Worm (Caenorhabditis elegans): ENCODE measurements around the gene F23H12.5.

The F23H12.5 gene

DNA sequence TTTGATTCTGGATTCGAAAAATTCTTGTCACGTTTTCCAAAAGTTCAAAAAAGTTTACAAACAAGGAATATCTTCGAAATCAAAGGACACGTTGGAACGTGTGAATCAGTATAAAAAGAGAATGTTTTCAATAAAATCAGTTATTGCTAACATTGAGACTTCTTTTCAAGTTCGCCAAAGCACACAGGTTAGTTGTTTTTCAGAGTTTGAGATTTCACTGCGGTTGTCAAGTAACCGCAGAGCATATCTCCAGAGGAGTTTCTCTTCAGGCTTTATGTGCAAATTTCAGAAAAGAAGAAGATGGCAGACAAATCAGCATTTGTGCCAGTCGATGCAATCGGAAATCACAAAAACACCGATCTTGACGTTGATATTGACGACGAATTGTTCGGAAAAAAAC, 27.7 kb downstream of the F23H12.5 start, which contains the start of gene K01D12.15:
TSS of gene K01D12.15 (plus strand) at position 301 of the 400 bp plus-strand sequence.
- TF ChIP-seq unc-130 (tag; optimal IDR thresholded peaks at IDR 0.05) (no peak), rnt-1 (tag; optimal IDR thresholded peaks at IDR 0.05) (no peak), grh-1 (GFP tag; IDR thresholded peaks at IDR 0.05) (no peak), ceh-8 (GFP tag; optimal IDR thresholded peaks at IDR 0.05) (no peak), lin-35 (GFP tag; optimal IDR thresholded peaks at IDR 0.05) (no peak), skn-1 (tag; optimal IDR thresholded peaks at IDR 0.05) (no peak), hlh-4 (tag; optimal IDR thresholded peaks at IDR 0.05) (no peak), sup-37 (GFP tag; optimal IDR thresholded peaks at IDR 0.05) (no peak), mab-9 (GFP tag; IDR thresholded peaks at IDR 0.05) (no peak), lin-14 (GFP tag; optimal IDR thresholded peaks at IDR 0.05) (no peak), nhr-85 (tag) (no peak), nhr-28 (tag; optimal IDR thresholded peaks at IDR 0.05) (no peak), C16A3.4 (tag; optimal IDR thresholded peaks at IDR 0.05) (no peak), C04F5.9 (tag; optimal IDR thresholded peaks at IDR 0.05) (no peak), jun-1 (tag; optimal IDR thresholded peaks at IDR 0.05) (no peak), lin-13 (GFP tag; optimal IDR thresholded peaks at IDR 0.05) (no peak), pag-3 (tag; optimal IDR thresholded peaks at IDR 0.05; ENCODE audit: borderline replicate concordance, insufficient read depth) (no peak), dpl-1 (GFP tag; optimal IDR thresholded peaks at IDR 0.05) (no peak)

ce11 chrV:12395699-12396098, 37.3 kb downstream of the F23H12.5 start, which contains the start of gene twk-14:
Gene twk-14, minus strand, starts transcription at chrV:12395706.
- TF ChIP-seq nhr-11 (tag; optimal IDR thresholded peaks at IDR 0.05) (no peak), dsc-1 (tag; optimal IDR thresholded peaks at IDR 0.05) (peak; percentile 90), egl-13 (tag; optimal IDR thresholded peaks at IDR 0.05) (peak; percentile 9), pax-3 (tag; optimal IDR thresholded peaks at IDR 0.05) (peak; percentile 48), ceh-8 (GFP tag; optimal IDR thresholded peaks at IDR 0.05) (no peak), lin-15B (tag; optimal IDR thresholded peaks at IDR 0.05) (no peak)

DNA sequence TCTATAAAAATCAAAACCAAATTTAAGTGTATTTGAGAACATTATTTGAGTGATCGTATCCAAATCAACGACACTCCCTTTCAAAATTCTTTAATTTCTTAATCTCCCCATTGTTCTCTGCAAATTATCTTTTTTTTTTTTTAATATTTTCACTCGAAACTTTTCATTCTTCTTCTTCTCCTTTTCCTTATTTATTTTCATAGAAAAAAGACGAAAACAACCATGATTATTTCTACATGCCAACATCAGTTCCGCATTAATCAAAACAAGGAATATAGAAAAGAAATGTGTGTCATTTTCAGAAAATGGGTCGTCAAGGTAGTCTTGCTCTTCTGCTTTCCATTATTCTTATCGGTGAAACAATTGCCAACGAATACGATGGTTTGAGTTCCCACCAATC, 39.1 kb downstream of the F23H12.5 start, which contains the start of gene K01D12.5:
TSS of gene K01D12.5 (plus strand) at position 301 of the 400 bp plus-strand sequence.
- TF ChIP-seq jun-1 (tag; optimal IDR thresholded peaks at IDR 0.05): no peak
- TF ChIP-seq ztf-4 (tag; optimal IDR thresholded peaks at IDR 0.05): no peak
- TF ChIP-seq dsc-1 (tag; optimal IDR thresholded peaks at IDR 0.05): no peak
- TF ChIP-seq nhr-11 (tag; optimal IDR thresholded peaks at IDR 0.05): no peak
- TF ChIP-seq sox-4 (tag; optimal IDR thresholded peaks at IDR 0.05): no peak
- TF ChIP-seq snu-23 (GFP tag; optimal IDR thresholded peaks at IDR 0.05): no peak
- TF ChIP-seq Y116A8C.19 (tag; optimal IDR thresholded peaks at IDR 0.05; ENCODE audit: borderline replicate concordance): no peak
- TF ChIP-seq zip-4 (GFP tag; optimal IDR thresholded peaks at IDR 0.05): no peak
- no peak for TF ChIP-seq efl-3 (GFP tag; optimal IDR thresholded peaks at IDR 0.05)
- TF ChIP-seq ama-1 (optimal IDR thresholded peaks at IDR 0.05): no peak
- TF ChIP-seq nhr-20 (tag; optimal IDR thresholded peaks at IDR 0.05): no peak
- TF ChIP-seq nhr-71 (tag; optimal IDR thresholded peaks at IDR 0.05): no peak
- TF ChIP-seq sptf-1 (tag; optimal IDR thresholded peaks at IDR 0.05): no peak
- TF ChIP-seq egl-27 (tag; optimal IDR thresholded peaks at IDR 0.05): no peak
- no peak for TF ChIP-seq tbx-2 (tag; optimal IDR thresholded peaks at IDR 0.05)
- no peak for TF ChIP-seq lin-35 (GFP tag; optimal IDR thresholded peaks at IDR 0.05)

ce11 chrV:12400677-12401236, 42.3 kb downstream of the F23H12.5 start, which contains the start of the genes K01D12.20 and miga-1:
Gene K01D12.20, minus strand, starts transcription at chrV:12400814.
Gene miga-1, minus strand, starts transcription at chrV:12400859.
- TF ChIP-seq dpl-1 (GFP tag; optimal IDR thresholded peaks at IDR 0.05) (peak; percentile 37 to 55 (median 46)), nhr-84 (tag; optimal IDR thresholded peaks at IDR 0.05) (no peak), nhr-77 (tag; optimal IDR thresholded peaks at IDR 0.05) (no peak), unc-130 (tag; optimal IDR thresholded peaks at IDR 0.05) (no peak), mdl-1 (tag; optimal IDR thresholded peaks at IDR 0.05) (no peak), snu-23 (GFP tag; optimal IDR thresholded peaks at IDR 0.05) (peak; percentile 57), aha-1 (tag; optimal IDR thresholded peaks at IDR 0.05) (no peak), mab-9 (GFP tag; IDR thresholded peaks at IDR 0.05) (no peak), rnt-1 (tag; optimal IDR thresholded peaks at IDR 0.05) (no peak), dsc-1 (tag; optimal IDR thresholded peaks at IDR 0.05) (peak; percentile 42), lin-15B (tag; optimal IDR thresholded peaks at IDR 0.05) (peak; percentile 28), fkh-8 (tag; optimal IDR thresholded peaks at IDR 0.05) (no peak), irx-1 (tag; optimal IDR thresholded peaks at IDR 0.05) (no peak), fkh-4 (tag; optimal IDR thresholded peaks at IDR 0.05; ENCODE audit: borderline replicate concordance) (no peak), ets-5 (GFP tag; IDR thresholded peaks at IDR 0.05) (no peak), unc-98 (GFP tag; IDR thresholded peaks at IDR 0.05) (no peak), blmp-1 (tag; optimal IDR thresholded peaks at IDR 0.05) (peak; percentile 25), pag-3 (tag; optimal IDR thresholded peaks at IDR 0.05; ENCODE audit: borderline replicate concordance, insufficient read depth) (no peak), swsn-7 (tag; optimal IDR thresholded peaks at IDR 0.05) (peak; percentile 43), efl-3 (GFP tag; optimal IDR thresholded peaks at IDR 0.05) (no peak)
